Worm (Caenorhabditis elegans) whole organism, L2 larva: Measurements from ENCODE around the gene ugt-18.

Experiments
- F13H6.1 ChIP-seq: sonication (generic microtip); optimal IDR thresholded peaks from 2 replicates; lab custom pipeline; 2016; ENCODE audit warnings: missing genetic modification characterization, missing compliant biosample characterization
- Y55F3AM.14 ChIP-seq: fragments of 200-800 bp; sonication (Bioruptor generic); optimal IDR thresholded peaks from 2 replicates; lab custom pipeline; 2018; ENCODE audit warnings: mild to moderate bottlenecking, missing genetic modification characterization, missing compliant biosample characterization
- ZK546.5 ChIP-seq: sonication (generic microtip); optimal IDR thresholded peaks from 2 replicates; lab custom pipeline; 2017; ENCODE audit warnings: missing biosample characterization, missing genetic modification characterization
- alr-1 ChIP-seq: fragments of 150-350 bp; optimal IDR thresholded peaks from 2 replicates; lab custom pipeline; 2014; ENCODE audit warnings: missing biosample characterization, missing genetic modification characterization
- aly-2 ChIP-seq: fragments of 150-350 bp; optimal IDR thresholded peaks from 2 replicates; lab custom pipeline; 2014; ENCODE audit warnings: missing biosample characterization, missing genetic modification characterization
- ama-1 ChIP-seq: fragments of 150-350 bp; optimal IDR thresholded peaks from 2 replicates; lab custom pipeline; 2018; ENCODE audit warnings: inconsistent platforms
- blmp-1 ChIP-seq: sonication (generic microtip); optimal IDR thresholded peaks from 2 replicates; lab custom pipeline; 2017; ENCODE audit warnings: missing genetic modification characterization, mild to moderate bottlenecking, missing compliant biosample characterization, antibody characterized with exemption, moderate library complexity; ENCODE audit not compliant: insufficient read depth
- crh-2 ChIP-seq: sonication (generic microtip); optimal IDR thresholded peaks from 2 replicates; lab custom pipeline; 2017; ENCODE audit warnings: missing biosample characterization, missing genetic modification characterization
- egl-27 ChIP-seq: sonication (generic microtip); optimal IDR thresholded peaks from 3 replicates; lab custom pipeline; 2017; ENCODE audit warnings: missing biosample characterization, missing genetic modification reagents, missing genetic modification characterization
- elt-1 ChIP-seq: fragments of 150-350 bp; optimal IDR thresholded peaks from 2 replicates; lab custom pipeline; 2014; ENCODE audit warnings: missing biosample characterization, missing genetic modification characterization
- elt-3 ChIP-seq: sonication (generic microtip); optimal IDR thresholded peaks from 2 replicates; lab custom pipeline; 2017; ENCODE audit warnings: missing biosample characterization, missing genetic modification characterization
- gmeb-1 ChIP-seq: fragments of 150-350 bp; optimal IDR thresholded peaks from 2 replicates; lab custom pipeline; 2014; ENCODE audit warnings: missing biosample characterization, missing genetic modification characterization
- lin-11 ChIP-seq: fragments of 150-350 bp; sonication (generic microtip); optimal IDR thresholded peaks from 2 replicates; lab custom pipeline; 2014; ENCODE audit warnings: missing biosample characterization, missing genetic modification characterization, inconsistent platforms, mixed read lengths
- lin-13 ChIP-seq: fragments of 150-350 bp; optimal IDR thresholded peaks from 2 replicates; lab custom pipeline; 2014; ENCODE audit warnings: missing biosample characterization, missing genetic modification reagents, missing genetic modification characterization
- lin-39 ChIP-seq: fragments of 150-350 bp; optimal IDR thresholded peaks from 2 replicates; lab custom pipeline; 2014; ENCODE audit warnings: missing biosample characterization, missing genetic modification reagents, missing genetic modification characterization
- lsy-2 ChIP-seq, 2 experiments: fragments of 150-350 bp in 1 of 2; sonication (generic microtip) in 1 of 2; optimal IDR thresholded peaks; 2 replicates each; lab custom pipeline; 2014 to 2017; ENCODE audit warnings: missing biosample characterization in 2 of 2, missing genetic modification characterization in 2 of 2
- nhr-10 ChIP-seq: sonication (generic microtip); optimal IDR thresholded peaks from 2 replicates; lab custom pipeline; 2017; ENCODE audit warnings: missing biosample characterization, missing genetic modification characterization
- nhr-12 ChIP-seq: fragments of 150-350 bp; optimal IDR thresholded peaks from 2 replicates; lab custom pipeline; 2014; ENCODE audit warnings: missing biosample characterization, missing genetic modification characterization
- nhr-129 ChIP-seq: fragments of 150-350 bp; optimal IDR thresholded peaks from 2 replicates; lab custom pipeline; 2014; ENCODE audit warnings: missing biosample characterization, missing genetic modification characterization
- nhr-237 ChIP-seq: fragments of 150-350 bp; optimal IDR thresholded peaks from 2 replicates; lab custom pipeline; 2014; ENCODE audit warnings: missing biosample characterization, missing genetic modification characterization
- nhr-25 ChIP-seq: fragments of 150-350 bp; sonication (generic microtip); optimal IDR thresholded peaks from 3 replicates; lab custom pipeline; 2014; ENCODE audit warnings: missing biosample characterization, missing genetic modification characterization
- nhr-6 ChIP-seq: fragments of 150-350 bp; optimal IDR thresholded peaks from 2 replicates; lab custom pipeline; 2014; ENCODE audit warnings: missing biosample characterization, missing genetic modification characterization
- nhr-77 ChIP-seq: fragments of 150-350 bp; optimal IDR thresholded peaks from 2 replicates; lab custom pipeline; 2014; ENCODE audit warnings: missing biosample characterization, missing genetic modification characterization
- peb-1 ChIP-seq: fragments of 150-350 bp; optimal IDR thresholded peaks from 2 replicates; lab custom pipeline; 2014; ENCODE audit warnings: missing biosample characterization, missing genetic modification characterization
- sem-4 ChIP-seq: fragments of 150-350 bp; optimal IDR thresholded peaks from 2 replicates; lab custom pipeline; 2014; ENCODE audit warnings: missing biosample characterization, missing genetic modification reagents, missing genetic modification characterization
- skn-1 ChIP-seq: sonication (generic microtip); optimal IDR thresholded peaks from 2 replicates; lab custom pipeline; 2017; ENCODE audit warnings: missing biosample characterization, missing genetic modification characterization
- sma-3 ChIP-seq: sonication (generic microtip); optimal IDR thresholded peaks from 2 replicates; lab custom pipeline; 2016; ENCODE audit warnings: missing genetic modification reagents, missing genetic modification characterization, missing compliant biosample characterization
- sma-9 ChIP-seq, 2 experiments: fragments of 150-350 bp in 1 of 2; sonication (generic microtip) in 1 of 2; optimal IDR thresholded peaks; 2 replicates each; lab custom pipeline; 2014 to 2016; ENCODE audit warnings: missing genetic modification characterization in 2 of 2, mild to moderate bottlenecking in 1 of 2, missing biosample characterization in 1 of 2, missing compliant biosample characterization in 1 of 2, missing genetic modification reagents in 1 of 2, moderate library complexity in 1 of 2
- snpc-4 ChIP-seq: fragments of 150-350 bp; optimal IDR thresholded peaks from 2 replicates; lab custom pipeline; 2014; ENCODE audit warnings: missing biosample characterization, missing genetic modification characterization
- unc-55 ChIP-seq: fragments of 150-350 bp; sonication (generic microtip); optimal IDR thresholded peaks from 3 replicates; lab custom pipeline; 2014; ENCODE audit warnings: missing biosample characterization, missing genetic modification reagents, missing genetic modification characterization
- unc-62 ChIP-seq: fragments of 150-350 bp; optimal IDR thresholded peaks from 2 replicates; lab custom pipeline; 2014; ENCODE audit warnings: missing biosample characterization, missing genetic modification reagents, missing genetic modification characterization
- zag-1 ChIP-seq: fragments of 150-350 bp; optimal IDR thresholded peaks from 2 replicates; lab custom pipeline; 2014; ENCODE audit warnings: missing biosample characterization, missing genetic modification characterization
- ztf-1 ChIP-seq: fragments of 200-800 bp; sonication (Bioruptor generic); conservative IDR thresholded peaks from 2 replicates; pipeline ENCODE4 v1.3.6; 2022; ENCODE audit warnings: missing genetic modification characterization, missing compliant biosample characterization
- ztf-4 ChIP-seq: fragments of 150-350 bp; optimal IDR thresholded peaks from 2 replicates; lab custom pipeline; 2014; ENCODE audit warnings: missing biosample characterization, missing genetic modification characterization

Gene ugt-18

ce11 chrV:12803274-12803673 is 16.8 kb upstream of the ugt-18 start, which contains the start of gene srbc-45:
TSS of gene srbc-45 (plus strand) at chrV:12803574.
- no peak for TF ChIP-seq lin-11
- no peak for TF ChIP-seq sem-4 (tag; lab: Kevin White, UChicago)
- TF ChIP-seq sma-3 = no peak
- TF ChIP-seq gmeb-1 = no peak
- TF ChIP-seq crh-2 (tag; lab: Kevin White, UChicago) = no peak
- TF ChIP-seq unc-55 = no peak
- no peak for TF ChIP-seq ZK546.5 (tag; lab: Kevin White, UChicago)
- TF ChIP-seq elt-1 (tag; lab: Kevin White, UChicago) = no peak
- no peak for TF ChIP-seq ztf-1 (GFP tag; lab: Robert Waterston, UW)
- TF ChIP-seq sma-9 (GFP tag; optimal IDR thresholded peaks at IDR 0.05; lab: Kevin White, UChicago) = no peak
- TF ChIP-seq sma-9 (tag; optimal IDR thresholded peaks at IDR 0.05; lab: Kevin White, UChicago) = no peak
- no peak for TF ChIP-seq nhr-129 (tag; lab: Kevin White, UChicago)
- TF ChIP-seq skn-1 (tag; lab: Kevin White, UChicago) = no peak
- no peak for TF ChIP-seq lsy-2 (tag; optimal IDR thresholded peaks at IDR 0.05; lab: Kevin White, UChicago)

ce11 chrV:12806190-12806589 is 13.9 kb upstream of the ugt-18 start, which contains the start of gene ZC443.7:
TSS of gene ZC443.7 (plus strand) at chrV:12806490.
- no peak for TF ChIP-seq lin-39 (tag; lab: Kevin White, UChicago)
- no peak for TF ChIP-seq nhr-25 (tag; lab: Kevin White, UChicago)
- no peak for TF ChIP-seq blmp-1 (tag; lab: Kevin White, UChicago)
- no peak for TF ChIP-seq zag-1
- TF ChIP-seq peb-1 = no peak
- no peak for TF ChIP-seq nhr-10 (tag; lab: Kevin White, UChicago)
- TF ChIP-seq ama-1 (lab: Kevin White, UChicago) = no peak
- TF ChIP-seq aly-2 = no peak
- TF ChIP-seq lsy-2 (tag; optimal IDR thresholded peaks at IDR 0.05; lab: Kevin White, UChicago) = no peak
- no peak for TF ChIP-seq unc-62 (GFP tag; lab: Kevin White, UChicago)
- no peak for TF ChIP-seq unc-55
- TF ChIP-seq snpc-4 (tag; lab: Kevin White, UChicago) = no peak
- no peak for TF ChIP-seq ztf-4 (tag; lab: Kevin White, UChicago)
- no peak for TF ChIP-seq nhr-77 (tag; lab: Kevin White, UChicago)
- TF ChIP-seq F13H6.1 (tag; lab: Kevin White, UChicago) = no peak
- TF ChIP-seq sem-4 (tag; lab: Kevin White, UChicago) = no peak
- TF ChIP-seq egl-27 (tag; lab: Kevin White, UChicago) = no peak
- no peak for TF ChIP-seq alr-1 (tag; lab: Kevin White, UChicago)
- TF ChIP-seq nhr-237 (tag; lab: Kevin White, UChicago) = no peak

- TF ChIP-seq alr-1 (tag; lab: Kevin White, UChicago) = no peak
- TF ChIP-seq skn-1 (tag; lab: Kevin White, UChicago) = no peak
- no peak for TF ChIP-seq Y55F3AM.14 (GFP tag; lab: Kevin White, UChicago)
- TF ChIP-seq lin-13 (GFP tag; lab: Kevin White, UChicago) = no peak
- TF ChIP-seq elt-3 = no peak
- no peak for TF ChIP-seq nhr-12 (tag; lab: Kevin White, UChicago)
- no peak for TF ChIP-seq egl-27 (tag; lab: Kevin White, UChicago)
- no peak for TF ChIP-seq aly-2
- no peak for TF ChIP-seq elt-1 (tag; lab: Kevin White, UChicago)
- TF ChIP-seq unc-62 (GFP tag; lab: Kevin White, UChicago) = no peak
Observed at ce11 chrV:12809876-12810275, 10.2 kb upstream of the ugt-18 start, which contains the start of gene ZC443.1. TSS of gene ZC443.1 (minus strand) at chrV:12810080.

ce11 chrV:12811126-12811525 is 8.9 kb upstream of the ugt-18 start, which contains the start of gene ZC443.2:
TSS of gene ZC443.2 (minus strand) at chrV:12811192.
- no peak for TF ChIP-seq nhr-6 (tag; lab: Kevin White, UChicago)
- peak; percentile 64 for TF ChIP-seq unc-55
- TF ChIP-seq sem-4 (tag; lab: Kevin White, UChicago) = no peak
- TF ChIP-seq lin-39 (tag; lab: Kevin White, UChicago) = no peak
- TF ChIP-seq zag-1 = no peak
- TF ChIP-seq unc-62 (GFP tag; lab: Kevin White, UChicago) = no peak
- no peak for TF ChIP-seq crh-2 (tag; lab: Kevin White, UChicago)

ce11 chrV:12811810-12812209 is 8.2 kb upstream of the ugt-18 start:
- TF ChIP-seq ama-1 (lab: Kevin White, UChicago) (peak; percentile 15), lsy-2 (tag; optimal IDR thresholded peaks at IDR 0.05; lab: Kevin White, UChicago) (peak in 1 of 2 experiments; percentile 5), nhr-77 (tag; lab: Kevin White, UChicago) (no peak)
